Worm (Caenorhabditis elegans) whole organism, L2 larva: ENCODE results near the gene tomm-7.

ENCODE experiments used
- R02D3.7 ChIP-seq: fragments of 150-350 bp; optimal IDR thresholded peaks from 2 replicates; lab custom pipeline; 2014; ENCODE audit warnings: missing biosample characterization, missing genetic modification characterization
- alr-1 ChIP-seq: fragments of 150-350 bp; optimal IDR thresholded peaks from 2 replicates; lab custom pipeline; 2014; ENCODE audit warnings: missing biosample characterization, missing genetic modification characterization
- aly-2 ChIP-seq: fragments of 150-350 bp; optimal IDR thresholded peaks from 2 replicates; lab custom pipeline; 2014; ENCODE audit warnings: missing biosample characterization, missing genetic modification characterization
- ceh-82 ChIP-seq: fragments of 150-350 bp; optimal IDR thresholded peaks from 2 replicates; lab custom pipeline; 2014; ENCODE audit warnings: missing biosample characterization, missing genetic modification characterization
- egl-27 ChIP-seq: sonication (generic microtip); optimal IDR thresholded peaks from 3 replicates; lab custom pipeline; 2017; ENCODE audit warnings: missing biosample characterization, missing genetic modification reagents, missing genetic modification characterization
- lin-13 ChIP-seq: fragments of 150-350 bp; optimal IDR thresholded peaks from 2 replicates; lab custom pipeline; 2014; ENCODE audit warnings: missing biosample characterization, missing genetic modification reagents, missing genetic modification characterization
- lin-39 ChIP-seq: fragments of 150-350 bp; optimal IDR thresholded peaks from 2 replicates; lab custom pipeline; 2014; ENCODE audit warnings: missing biosample characterization, missing genetic modification reagents, missing genetic modification characterization
- mdl-1 ChIP-seq, 2 experiments: fragments of 150-350 bp in 1 of 2; sonication (generic microtip) in 1 of 2; optimal IDR thresholded peaks; 2 replicates each; lab custom pipeline; 2017; ENCODE audit warnings: missing biosample characterization in 2 of 2, missing genetic modification characterization in 2 of 2
- nhr-11 ChIP-seq: fragments of 150-350 bp; optimal IDR thresholded peaks from 2 replicates; lab custom pipeline; 2014; ENCODE audit warnings: missing biosample characterization, missing genetic modification characterization
- nhr-12 ChIP-seq: fragments of 150-350 bp; optimal IDR thresholded peaks from 2 replicates; lab custom pipeline; 2014; ENCODE audit warnings: missing biosample characterization, missing genetic modification characterization
- unc-39 ChIP-seq: fragments of 150-350 bp; optimal IDR thresholded peaks from 2 replicates; lab custom pipeline; 2014; ENCODE audit warnings: missing biosample characterization, missing genetic modification characterization
- zag-1 ChIP-seq: fragments of 150-350 bp; optimal IDR thresholded peaks from 2 replicates; lab custom pipeline; 2014; ENCODE audit warnings: missing biosample characterization, missing genetic modification characterization

DNA sequence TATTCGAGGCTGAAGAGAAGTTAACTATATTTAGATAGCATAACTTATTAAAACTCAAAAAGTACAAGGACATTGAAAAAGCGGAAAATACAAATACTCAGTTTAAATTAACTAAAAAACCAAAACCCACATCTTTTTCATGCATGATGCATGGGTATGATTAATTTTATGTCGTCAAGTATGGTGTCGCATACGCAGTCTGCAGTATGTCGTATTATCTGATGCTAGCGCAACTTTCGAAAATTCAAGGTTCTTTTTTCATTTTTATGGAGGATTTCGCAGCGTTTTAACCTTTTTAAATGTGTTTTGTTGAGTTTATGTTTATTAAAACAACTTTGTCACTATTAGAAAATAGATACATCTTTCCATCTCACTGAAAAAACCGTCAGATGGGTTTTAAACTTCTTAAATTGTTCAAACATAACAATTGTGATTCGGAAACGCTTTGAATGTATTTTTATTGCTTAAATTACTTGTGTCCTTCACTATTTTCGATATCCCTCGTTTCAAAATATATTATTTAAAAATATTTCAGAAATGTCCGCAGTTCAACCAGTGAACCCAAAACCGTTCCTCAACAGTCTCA lies 2.2 kb downstream of the tomm-7 start, which contains the start of gene snr-5:
- TF ChIP-seq R02D3.7 (tag; lab: Kevin White, UChicago) = no peak
- no peak for TF ChIP-seq nhr-12 (tag; lab: Kevin White, UChicago)
- no peak for TF ChIP-seq unc-39 (tag; lab: Kevin White, UChicago)
- no peak for TF ChIP-seq lin-39 (tag; lab: Kevin White, UChicago)
- no peak for TF ChIP-seq alr-1 (tag; lab: Kevin White, UChicago)
- no peak for TF ChIP-seq egl-27 (tag; lab: Kevin White, UChicago)
- peak; percentile 27 for TF ChIP-seq lin-13
- TF ChIP-seq nhr-11 (tag; lab: Kevin White, UChicago) = no peak
- no peak for TF ChIP-seq aly-2 (tag; lab: Kevin White, UChicago)
- no peak for TF ChIP-seq mdl-1 (tag; optimal IDR thresholded peaks at IDR 0.05; lab: Kevin White, UChicago)
- TF ChIP-seq zag-1 (tag; lab: Kevin White, UChicago) = no peak
- TF ChIP-seq ceh-82 (tag; lab: Kevin White, UChicago) = no peak
